Worm (Caenorhabditis elegans) whole organism, young adult: Measurements from ENCODE around the gene abcf-3.

Experiments
- B0035.1 ChIP-seq: sonication (generic microtip); optimal IDR thresholded peaks from 2 replicates; lab custom pipeline; 2016; ENCODE audit warnings: missing genetic modification characterization, mild to moderate bottlenecking, missing compliant biosample characterization, missing genotype, missing genetic modification reagents
- C17E4.6 ChIP-seq: fragments of 200-800 bp; sonication (Bioruptor generic); IDR thresholded peaks from 2 replicates; pipeline ENCODE4 v1.3.6; 2022; ENCODE audit warnings: missing genetic modification reagents, missing genetic modification characterization, missing compliant biosample characterization
- K11D2.4 ChIP-seq: fragments of 200-800 bp; sonication (Bioruptor generic); IDR thresholded peaks from 2 replicates; pipeline ENCODE4 v1.3.6; 2022; ENCODE audit warnings: missing genetic modification reagents, missing genetic modification characterization, missing compliant biosample characterization
- K12H6.12 ChIP-seq: fragments of 200-800 bp; sonication (Bioruptor generic); optimal IDR thresholded peaks from 2 replicates; lab custom pipeline; 2018; ENCODE audit warnings: mild to moderate bottlenecking, missing genetic modification characterization, missing compliant biosample characterization
- Y79H2A.3 ChIP-seq: fragments of 200-800 bp; sonication (Bioruptor generic); conservative IDR thresholded peaks from 2 replicates; pipeline ENCODE4 v1.3.6; 2022; ENCODE audit warnings: missing genetic modification reagents, missing genetic modification characterization, missing compliant biosample characterization
- Y95B8A.8 ChIP-seq: fragments of 200-800 bp; sonication (Bioruptor generic); IDR thresholded peaks from 2 replicates; pipeline ENCODE4 v1.3.6; 2022; ENCODE audit warnings: missing genetic modification reagents, missing genetic modification characterization, missing compliant biosample characterization
- aptf-3 ChIP-seq: fragments of 200-800 bp; sonication (Bioruptor generic); IDR thresholded peaks from 2 replicates; pipeline ENCODE4 v1.3.6; 2022; ENCODE audit warnings: missing genetic modification characterization, missing compliant biosample characterization
- bed-1 ChIP-seq: fragments of 200-800 bp; sonication (Bioruptor generic); IDR thresholded peaks from 2 replicates; pipeline ENCODE4 v1.3.6; 2022; ENCODE audit warnings: missing genetic modification reagents, missing genetic modification characterization, missing compliant biosample characterization
- ccch-3 ChIP-seq: fragments of 200-800 bp; sonication (Bioruptor generic); optimal IDR thresholded peaks from 2 replicates; lab custom pipeline; 2018; ENCODE audit warnings: mild to moderate bottlenecking, missing genetic modification characterization, missing compliant biosample characterization
- cebp-1 ChIP-seq, 2 experiments: fragments of 200-800 bp in 1 of 2; sonication (Bioruptor generic) in 1 of 2; sonication (generic microtip) in 1 of 2; IDR thresholded peaks in 1 of 2; optimal IDR thresholded peaks in 1 of 2; 2 replicates each; pipeline versions ENCODE4 v1.3.6 to Lab custom; 2017 to 2022; ENCODE audit warnings: missing compliant biosample characterization in 2 of 2, missing genetic modification characterization in 2 of 2, mild to moderate bottlenecking in 1 of 2, missing genetic modification reagents in 1 of 2, moderate library complexity in 1 of 2
- ceh-91 ChIP-seq: fragments of 200-800 bp; sonication (Bioruptor generic); IDR thresholded peaks from 2 replicates; pipeline ENCODE4 v1.3.6; 2022; ENCODE audit warnings: missing genetic modification reagents, missing genetic modification characterization, missing compliant biosample characterization
- chd-7 ChIP-seq: sonication (generic microtip); optimal IDR thresholded peaks from 2 replicates; lab custom pipeline; 2016; ENCODE audit warnings: mild to moderate bottlenecking, missing genetic modification characterization, moderate library complexity, missing compliant biosample characterization
- dpl-1 ChIP-seq: fragments of 150-350 bp; optimal IDR thresholded peaks from 2 replicates; lab custom pipeline; 2014; ENCODE audit warnings: missing biosample characterization, missing genetic modification reagents, missing genetic modification characterization
- egl-44 ChIP-seq: fragments of 200-800 bp; sonication (Bioruptor generic); IDR thresholded peaks from 2 replicates; pipeline ENCODE4 v1.3.6; 2022; ENCODE audit warnings: missing genetic modification reagents, missing genetic modification characterization, missing compliant biosample characterization
- egrh-3 ChIP-seq: fragments of 200-800 bp; sonication (Bioruptor generic); IDR thresholded peaks from 2 replicates; pipeline ENCODE4 v1.3.6; 2022; ENCODE audit warnings: missing genetic modification reagents, missing genetic modification characterization, missing compliant biosample characterization
- ekl-4 ChIP-seq: fragments of 200-800 bp; sonication (Bioruptor generic); IDR thresholded peaks from 2 replicates; pipeline ENCODE4 v1.3.6; 2022; ENCODE audit warnings: missing genetic modification reagents, missing genetic modification characterization, missing compliant biosample characterization
- gei-17 ChIP-seq: fragments of 200-800 bp; sonication (Bioruptor generic); optimal IDR thresholded peaks from 2 replicates; lab custom pipeline; 2018; ENCODE audit warnings: mild to moderate bottlenecking, missing genetic modification characterization, missing compliant biosample characterization
- hlh-26 ChIP-seq: fragments of 200-800 bp; sonication (Bioruptor generic); conservative IDR thresholded peaks from 2 replicates; pipeline ENCODE4 v1.3.6; 2022; ENCODE audit warnings: missing genetic modification reagents, missing genetic modification characterization, missing compliant biosample characterization
- lag-1 ChIP-seq: fragments of 200-800 bp; sonication (Bioruptor generic); IDR thresholded peaks from 2 replicates; pipeline ENCODE4 v1.3.6; 2022; ENCODE audit warnings: missing genetic modification reagents, missing genetic modification characterization, missing compliant biosample characterization
- lin-54 ChIP-seq: fragments of 200-800 bp; sonication (Bioruptor generic); optimal IDR thresholded peaks from 2 replicates; lab custom pipeline; 2018; ENCODE audit warnings: mild to moderate bottlenecking, missing genetic modification characterization, missing compliant biosample characterization
- madf-8 ChIP-seq: fragments of 200-800 bp; sonication (Bioruptor generic); conservative IDR thresholded peaks from 2 replicates; pipeline ENCODE4 v1.3.6; 2022; ENCODE audit warnings: missing genetic modification reagents, missing genetic modification characterization, missing compliant biosample characterization
- mcd-1 ChIP-seq: fragments of 200-800 bp; sonication (Bioruptor generic); IDR thresholded peaks from 2 replicates; pipeline ENCODE4 v1.3.6; 2022; ENCODE audit warnings: missing genetic modification reagents, missing genetic modification characterization, missing compliant biosample characterization
- nfya-2 ChIP-seq: fragments of 200-800 bp; sonication (Bioruptor generic); IDR thresholded peaks from 2 replicates; pipeline ENCODE4 v1.3.6; 2022; ENCODE audit warnings: missing genetic modification reagents, missing genetic modification characterization, missing compliant biosample characterization
- nfyb-1 ChIP-seq: fragments of 200-800 bp; sonication (Bioruptor generic); IDR thresholded peaks from 2 replicates; pipeline ENCODE4 v1.3.6; 2022; ENCODE audit warnings: missing genetic modification reagents, missing genetic modification characterization, missing compliant biosample characterization
- nhr-120 ChIP-seq: fragments of 200-800 bp; sonication (Bioruptor generic); IDR thresholded peaks from 2 replicates; pipeline ENCODE4 v1.3.6; 2022; ENCODE audit warnings: missing genetic modification characterization, missing compliant biosample characterization
- nhr-80 ChIP-seq: sonication (generic microtip); optimal IDR thresholded peaks from 2 replicates; lab custom pipeline; 2016; ENCODE audit warnings: missing genetic modification characterization, missing compliant biosample characterization
- nhr-90 ChIP-seq: sonication (generic microtip); optimal IDR thresholded peaks from 2 replicates; lab custom pipeline; 2016; ENCODE audit warnings: missing genotype, mild to moderate bottlenecking, missing genetic modification characterization, missing compliant biosample characterization
- pbrm-1 ChIP-seq: fragments of 200-800 bp; sonication (Bioruptor generic); IDR thresholded peaks from 2 replicates; pipeline ENCODE4 v1.3.6; 2022; ENCODE audit warnings: missing genetic modification reagents, missing genetic modification characterization, missing compliant biosample characterization
- rec-8 ChIP-seq, 2 experiments: sonication (generic microtip); optimal IDR thresholded peaks; 2 replicates each; lab custom pipeline; 2016; ENCODE audit warnings: mild to moderate bottlenecking in 2 of 2, missing genetic modification characterization in 2 of 2, missing genetic modification reagents in 2 of 2, missing genotype in 2 of 2, missing biosample characterization in 1 of 2, missing compliant biosample characterization in 1 of 2, moderate library complexity in 1 of 2
- sea-2 ChIP-seq: fragments of 200-800 bp; sonication (Bioruptor generic); IDR thresholded peaks from 2 replicates; pipeline ENCODE4 v1.3.6; 2022; ENCODE audit warnings: missing genetic modification characterization, missing compliant biosample characterization
- snpc-1.1 ChIP-seq: sonication (generic microtip); optimal IDR thresholded peaks from 2 replicates; lab custom pipeline; 2017; ENCODE audit warnings: missing genetic modification characterization, mild to moderate bottlenecking, missing compliant biosample characterization, antibody characterized with exemption, moderate library complexity, missing genotype, missing genetic modification reagents; ENCODE audit not compliant: insufficient read depth
- snpc-1.3 ChIP-seq: sonication (generic microtip); optimal IDR thresholded peaks from 2 replicates; lab custom pipeline; 2017; ENCODE audit warnings: missing genetic modification characterization, mild to moderate bottlenecking, missing compliant biosample characterization, antibody characterized with exemption, moderate library complexity, missing genotype, missing genetic modification reagents; ENCODE audit not compliant: insufficient read depth
- snpc-3.4 ChIP-seq: sonication (generic microtip); optimal IDR thresholded peaks from 2 replicates; lab custom pipeline; 2017; ENCODE audit warnings: missing genetic modification characterization, mild to moderate bottlenecking, missing compliant biosample characterization, antibody characterized with exemption, moderate library complexity, missing genotype, missing genetic modification reagents
- tbp1 ChIP-seq: fragments of 200-800 bp; sonication (Bioruptor generic); optimal IDR thresholded peaks from 2 replicates; lab custom pipeline; 2018; ENCODE audit warnings: mild to moderate bottlenecking, missing genetic modification characterization, missing compliant biosample characterization
- tbx-9 ChIP-seq: sonication (generic microtip); optimal IDR thresholded peaks from 2 replicates; lab custom pipeline; 2016; ENCODE audit warnings: borderline replicate concordance, missing genetic modification characterization, inconsistent platforms, missing compliant biosample characterization
- tlf-1 ChIP-seq: fragments of 200-800 bp; sonication (Bioruptor generic); optimal IDR thresholded peaks from 2 replicates; lab custom pipeline; 2018; ENCODE audit warnings: mild to moderate bottlenecking, missing genetic modification characterization, missing compliant biosample characterization
- unc-130 ChIP-seq: sonication (generic microtip); optimal IDR thresholded peaks from 2 replicates; lab custom pipeline; 2016; ENCODE audit warnings: missing genetic modification reagents, missing genetic modification characterization, missing compliant biosample characterization

The abcf-3 gene

DNA sequence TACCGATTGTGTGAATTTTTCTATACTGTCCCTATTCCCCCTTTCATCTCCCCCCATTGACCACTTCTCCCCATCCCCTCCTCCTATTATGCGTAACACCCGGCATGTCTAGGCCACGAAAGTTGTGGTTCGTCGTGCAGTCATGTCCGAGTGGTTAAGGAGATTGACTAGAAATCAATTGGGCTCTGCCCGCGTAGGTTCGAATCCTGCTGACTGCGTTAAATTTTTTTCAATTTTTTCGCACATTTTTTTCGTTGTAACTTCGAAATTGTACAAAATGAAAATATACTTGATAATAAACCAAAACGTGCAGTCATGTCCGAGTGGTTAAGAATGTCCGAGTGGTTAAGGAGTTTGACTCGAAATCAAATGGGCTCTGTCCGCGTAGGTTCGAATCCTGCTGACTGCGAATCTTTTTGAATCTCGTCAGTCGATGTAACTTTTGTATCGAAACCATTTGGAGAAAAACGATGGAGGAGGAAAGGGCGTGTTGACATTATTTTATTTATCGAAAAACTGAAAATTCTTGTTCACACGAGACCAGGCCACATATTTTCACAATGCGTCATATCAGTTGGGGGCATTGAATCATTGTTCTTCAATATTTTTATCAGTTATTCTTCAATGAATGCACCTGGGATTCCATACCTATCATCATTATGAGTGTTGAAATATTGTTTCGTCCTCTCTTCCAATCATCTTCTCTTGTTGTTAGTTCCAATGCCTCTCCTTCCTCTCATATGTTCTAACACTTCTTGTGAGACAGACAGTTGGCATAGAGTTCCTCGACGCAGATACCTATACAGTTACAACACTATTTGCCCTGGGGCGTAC, 14.3 kb upstream of the abcf-3 start, which contains the start of gene nfm-1 (continued):
- peak; percentile 99 for TF ChIP-seq nhr-80 (tag; lab: Kevin White, UChicago)
- no peak for TF ChIP-seq ccch-3 (GFP tag; lab: Kevin White, UChicago)
- no peak for TF ChIP-seq snpc-1.3 (tag; lab: Kevin White, UChicago)
- 0 out of 2 replicates have a peak, but pooled peaks have one; percentile 5 for TF ChIP-seq Y95B8A.8 (GFP tag; lab: Robert Waterston, UW)
- peak; percentile 39; the same call in 1 of the 2 replicates for TF ChIP-seq ceh-91 (GFP tag; lab: Robert Waterston, UW)
- TF ChIP-seq gei-17 = peak; percentile 44
- peak; percentile 62 for TF ChIP-seq mcd-1 (GFP tag; lab: Robert Waterston, UW)
- TF ChIP-seq madf-8 (GFP tag; lab: Robert Waterston, UW) = peak; percentile 41; the same call in 1 of the 2 replicates
- TF ChIP-seq chd-7 = peak; percentile 84
- TF ChIP-seq unc-130 (GFP tag; lab: Kevin White, UChicago) = peak; percentile 54
- peak; percentile 55 for TF ChIP-seq cebp-1 (GFP tag; IDR thresholded peaks at IDR 0.05; lab: Robert Waterston, UW)
- peak; percentile 74 for TF ChIP-seq cebp-1 (tag; optimal IDR thresholded peaks at IDR 0.05; lab: Kevin White, UChicago)
- TF ChIP-seq nhr-90 = peak; percentile 78
- peak; percentile 78 for TF ChIP-seq egl-44 (GFP tag; lab: Robert Waterston, UW)
- peak; percentile 57 for TF ChIP-seq snpc-3.4 (tag; lab: Kevin White, UChicago)
- TF ChIP-seq egrh-3 (GFP tag; lab: Robert Waterston, UW) = no peak
- TF ChIP-seq tlf-1 (GFP tag; lab: Kevin White, UChicago) = peak; percentile 8
- no peak for TF ChIP-seq lag-1 (GFP tag; lab: Robert Waterston, UW)
- TF ChIP-seq Y79H2A.3 (GFP tag; lab: Robert Waterston, UW) = no peak
- TF ChIP-seq bed-1 (GFP tag; lab: Robert Waterston, UW) = no peak
- TF ChIP-seq rec-8 (tag; optimal IDR thresholded peaks at IDR 0.05; lab: Kevin White, UChicago) = peak; percentile 45 to 54
- TF ChIP-seq lin-54 (GFP tag; lab: Kevin White, UChicago) = peak; percentile 67
- TF ChIP-seq sea-2 (GFP tag; lab: Robert Waterston, UW) = no peak
- TF ChIP-seq pbrm-1 (GFP tag; lab: Robert Waterston, UW) = peak; percentile 81
- peak; percentile 57 for TF ChIP-seq snpc-1.1 (tag; lab: Kevin White, UChicago)
- TF ChIP-seq hlh-26 (GFP tag; lab: Robert Waterston, UW) = no peak
- TF ChIP-seq nfyb-1 (GFP tag; lab: Robert Waterston, UW) = peak; percentile 80
- no peak for TF ChIP-seq tbx-9 (tag; lab: Kevin White, UChicago)
- 0 out of 2 replicates have a peak, but pooled peaks have one; percentile 41 for TF ChIP-seq C17E4.6 (GFP tag; lab: Robert Waterston, UW)
- no peak for TF ChIP-seq K11D2.4 (GFP tag; lab: Robert Waterston, UW)
- peak; percentile 78; the same call in 1 of the 2 replicates for TF ChIP-seq ekl-4 (GFP tag; lab: Robert Waterston, UW)
- TF ChIP-seq K12H6.12 (tag; lab: Kevin White, UChicago) = peak; percentile 61
- no peak for TF ChIP-seq B0035.1 (tag; lab: Kevin White, UChicago)
- peak; percentile 98 for TF ChIP-seq tbp1 (GFP tag; lab: Kevin White, UChicago)
- no peak for TF ChIP-seq nhr-120 (GFP tag; lab: Robert Waterston, UW)
- TF ChIP-seq nfya-2 (GFP tag; lab: Robert Waterston, UW) = no peak
- 0 out of 2 replicates have a peak, but pooled peaks have one; percentile 73 for TF ChIP-seq aptf-3 (GFP tag; lab: Robert Waterston, UW)
- TF ChIP-seq dpl-1 (GFP tag; lab: Kevin White, UChicago) = peak; percentile 42
